Worm (Caenorhabditis elegans) whole organism, L3 larva: ENCODE data around the gene F16B4.4.

ENCODE experiments used
- R02D3.7 ChIP-seq: fragments of 150-350 bp; optimal IDR thresholded peaks from 2 replicates; lab custom pipeline; 2014; ENCODE audit warnings: missing biosample characterization, missing genetic modification characterization
- ZK546.5 ChIP-seq: sonication (generic microtip); optimal IDR thresholded peaks from 2 replicates; lab custom pipeline; 2017; ENCODE audit warnings: missing biosample characterization, missing genetic modification characterization
- aly-2 ChIP-seq: fragments of 150-350 bp; optimal IDR thresholded peaks from 2 replicates; lab custom pipeline; 2014; ENCODE audit warnings: missing biosample characterization, missing genetic modification characterization
- ama-1 ChIP-seq: fragments of 150-350 bp; optimal IDR thresholded peaks from 2 replicates; lab custom pipeline; 2018
- ceh-28 ChIP-seq: fragments of 150-350 bp; optimal IDR thresholded peaks from 2 replicates; lab custom pipeline; 2014; ENCODE audit warnings: missing biosample characterization, missing genetic modification reagents, missing genetic modification characterization
- ceh-82 ChIP-seq: fragments of 150-350 bp; optimal IDR thresholded peaks from 2 replicates; lab custom pipeline; 2014; ENCODE audit warnings: missing biosample characterization, missing genetic modification characterization
- ceh-9 ChIP-seq: sonication (generic microtip); optimal IDR thresholded peaks from 2 replicates; lab custom pipeline; 2018; ENCODE audit warnings: missing biosample characterization, missing genetic modification characterization
- daf-12 ChIP-seq: fragments of 150-350 bp; optimal IDR thresholded peaks from 2 replicates; lab custom pipeline; 2014; ENCODE audit warnings: missing biosample characterization, missing genetic modification reagents, missing genetic modification characterization
- egl-27 ChIP-seq: sonication (generic microtip); optimal IDR thresholded peaks from 4 replicates; lab custom pipeline; 2017; ENCODE audit warnings: missing biosample characterization, missing genetic modification reagents, missing genetic modification characterization
- egl-5 ChIP-seq: fragments of 150-350 bp; optimal IDR thresholded peaks from 2 replicates; lab custom pipeline; 2017; ENCODE audit warnings: missing biosample characterization, missing genetic modification reagents, missing genetic modification characterization, inconsistent platforms
- elt-1 ChIP-seq: fragments of 150-350 bp; optimal IDR thresholded peaks from 2 replicates; lab custom pipeline; 2014; ENCODE audit warnings: missing biosample characterization, missing genetic modification characterization
- elt-2 ChIP-seq: sonication (generic microtip); optimal IDR thresholded peaks from 2 replicates; lab custom pipeline; 2016; ENCODE audit warnings: missing genetic modification reagents, mild to moderate bottlenecking, missing genetic modification characterization, missing compliant biosample characterization
- elt-3 ChIP-seq, 3 experiments: fragments of 150-350 bp in 1 of 3; sonication (generic microtip) in 2 of 3; optimal IDR thresholded peaks; 2 replicates in 2 of 3; 4 replicates in 1 of 3; lab custom pipeline; 2014 to 2017; ENCODE audit warnings: missing biosample characterization in 3 of 3, missing genetic modification characterization in 3 of 3
- eor-1 ChIP-seq, 2 experiments: fragments of 150-350 bp; optimal IDR thresholded peaks; 2 replicates each; lab custom pipeline; 2014 to 2018; ENCODE audit warnings: missing biosample characterization in 2 of 2, missing genetic modification characterization in 2 of 2
- fkh-2 ChIP-seq: fragments of 150-350 bp; optimal IDR thresholded peaks from 2 replicates; lab custom pipeline; 2014; ENCODE audit warnings: missing biosample characterization, missing genetic modification reagents, missing genetic modification characterization
- fos-1 ChIP-seq: fragments of 150-350 bp; optimal IDR thresholded peaks from 2 replicates; lab custom pipeline; 2014; ENCODE audit warnings: missing biosample characterization, missing genetic modification characterization
- hmg-11 ChIP-seq: sonication (generic microtip); optimal IDR thresholded peaks from 2 replicates; lab custom pipeline; 2016; ENCODE audit warnings: missing genetic modification characterization, missing compliant biosample characterization
- jun-1 ChIP-seq: fragments of 150-350 bp; optimal IDR thresholded peaks from 2 replicates; lab custom pipeline; 2014; ENCODE audit warnings: missing biosample characterization, missing genetic modification reagents, missing genetic modification characterization
- lin-15B ChIP-seq: fragments of 150-350 bp; optimal IDR thresholded peaks from 2 replicates; lab custom pipeline; 2014; ENCODE audit warnings: missing biosample characterization, missing genetic modification characterization
- lin-39 ChIP-seq: fragments of 150-350 bp; optimal IDR thresholded peaks from 2 replicates; lab custom pipeline; 2018; ENCODE audit warnings: missing biosample characterization, missing genetic modification reagents, missing genetic modification characterization
- mdl-1 ChIP-seq: fragments of 150-350 bp; optimal IDR thresholded peaks from 2 replicates; lab custom pipeline; 2014; ENCODE audit warnings: missing biosample characterization, missing genetic modification characterization
- mml-1 ChIP-seq: fragments of 150-350 bp; sonication (generic microtip); optimal IDR thresholded peaks from 3 replicates; lab custom pipeline; 2014; ENCODE audit warnings: missing biosample characterization, missing genetic modification characterization
- nfya-1 ChIP-seq: sonication (generic microtip); optimal IDR thresholded peaks from 2 replicates; lab custom pipeline; 2017; ENCODE audit warnings: missing genetic modification characterization, mild to moderate bottlenecking, missing compliant biosample characterization, antibody characterized with exemption, moderate library complexity; ENCODE audit not compliant: insufficient read depth
- nhr-11 ChIP-seq: fragments of 150-350 bp; optimal IDR thresholded peaks from 2 replicates; lab custom pipeline; 2014; ENCODE audit warnings: missing biosample characterization, missing genetic modification characterization
- nhr-12 ChIP-seq: fragments of 150-350 bp; optimal IDR thresholded peaks from 2 replicates; lab custom pipeline; 2014; ENCODE audit warnings: missing biosample characterization, missing genetic modification characterization
- nhr-23 ChIP-seq: fragments of 150-350 bp; optimal IDR thresholded peaks from 2 replicates; lab custom pipeline; 2014; ENCODE audit warnings: missing biosample characterization, missing genetic modification reagents, missing genetic modification characterization
- nhr-237 ChIP-seq: fragments of 150-350 bp; optimal IDR thresholded peaks from 2 replicates; lab custom pipeline; 2014; ENCODE audit warnings: missing biosample characterization, missing genetic modification characterization
- nhr-25 ChIP-seq: sonication (generic microtip); optimal IDR thresholded peaks from 2 replicates; lab custom pipeline; 2017; ENCODE audit warnings: missing biosample characterization, missing genetic modification characterization
- nhr-28 ChIP-seq: fragments of 150-350 bp; optimal IDR thresholded peaks from 2 replicates; lab custom pipeline; 2014; ENCODE audit warnings: missing biosample characterization, missing genetic modification characterization
- nhr-43 ChIP-seq: sonication (generic microtip); optimal IDR thresholded peaks from 2 replicates; lab custom pipeline; 2016; ENCODE audit warnings: mild to moderate bottlenecking, missing genetic modification characterization, missing compliant biosample characterization; ENCODE audit not compliant: poor library complexity, severe bottlenecking
- nhr-67 ChIP-seq: fragments of 150-350 bp; optimal IDR thresholded peaks from 2 replicates; lab custom pipeline; 2014; ENCODE audit warnings: missing biosample characterization, missing genetic modification characterization
- nhr-77 ChIP-seq: fragments of 150-350 bp; optimal IDR thresholded peaks from 2 replicates; lab custom pipeline; 2014; ENCODE audit warnings: missing biosample characterization, missing genetic modification characterization
- pha-4 ChIP-seq: fragments of 150-350 bp; optimal IDR thresholded peaks from 2 replicates; lab custom pipeline; 2014; ENCODE audit warnings: missing biosample characterization, missing genetic modification reagents, missing genetic modification characterization
- pqm-1 ChIP-seq: fragments of 150-350 bp; optimal IDR thresholded peaks from 2 replicates; lab custom pipeline; 2017; ENCODE audit warnings: missing biosample characterization, missing genetic modification characterization, inconsistent platforms
- sea-2 ChIP-seq: fragments of 150-350 bp; sonication (generic microtip); optimal IDR thresholded peaks from 4 replicates; lab custom pipeline; 2014; ENCODE audit warnings: missing biosample characterization, missing genetic modification reagents, missing genetic modification characterization
- skn-1 ChIP-seq: fragments of 150-350 bp; optimal IDR thresholded peaks from 2 replicates; lab custom pipeline; 2014; ENCODE audit warnings: missing biosample characterization, missing genetic modification characterization
- snpc-4 ChIP-seq: fragments of 150-350 bp; optimal IDR thresholded peaks from 2 replicates; lab custom pipeline; 2014; ENCODE audit warnings: missing biosample characterization, missing genetic modification characterization
- zag-1 ChIP-seq: fragments of 150-350 bp; optimal IDR thresholded peaks from 2 replicates; lab custom pipeline; 2014; ENCODE audit warnings: missing biosample characterization, missing genetic modification characterization
- ztf-11 ChIP-seq: fragments of 150-350 bp; optimal IDR thresholded peaks from 2 replicates; lab custom pipeline; 2014; ENCODE audit warnings: missing biosample characterization, missing genetic modification characterization

F16B4.4 gene

DNA sequence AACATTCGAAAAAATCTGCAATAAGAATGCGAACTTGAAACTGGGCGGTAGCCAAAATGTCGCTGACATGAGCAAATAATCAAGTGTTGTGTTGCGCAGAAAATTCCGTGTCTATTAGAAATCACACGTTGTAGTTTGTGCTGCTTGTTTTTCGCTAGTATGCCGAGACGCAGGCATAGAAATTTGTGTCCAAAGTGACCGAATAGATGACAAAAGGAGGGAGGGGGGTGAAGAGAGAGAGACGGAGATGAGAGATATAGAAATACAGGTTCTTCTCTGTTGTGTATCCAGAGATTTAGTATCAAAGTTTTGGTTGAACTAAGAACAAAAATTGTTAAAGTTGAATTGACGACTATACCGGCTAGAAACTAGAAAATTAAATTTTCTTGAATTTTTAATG, 33.5 kb downstream of the F16B4.4 start (continued):
- TF ChIP-seq fkh-2 (tag; lab: Kevin White, UChicago) = no peak
- no peak for TF ChIP-seq R02D3.7 (tag; lab: Kevin White, UChicago)
- TF ChIP-seq jun-1 (tag; lab: Kevin White, UChicago) = no peak
- TF ChIP-seq lin-39 (tag; lab: Kevin White, UChicago) = no peak
- no peak for TF ChIP-seq ztf-11
- no peak for TF ChIP-seq nhr-12 (tag; lab: Kevin White, UChicago)
- TF ChIP-seq nhr-237 = no peak
- no peak for TF ChIP-seq egl-27
- TF ChIP-seq ceh-28 (tag; lab: Kevin White, UChicago) = no peak
- TF ChIP-seq ceh-9 (tag; lab: Kevin White, UChicago) = no peak
- TF ChIP-seq hmg-11 (tag; lab: Kevin White, UChicago) = no peak
- TF ChIP-seq skn-1 (tag; lab: Kevin White, UChicago) = peak; percentile 39
- TF ChIP-seq nhr-28 (tag; lab: Kevin White, UChicago) = no peak
- TF ChIP-seq ZK546.5 = no peak
- no peak for TF ChIP-seq elt-3 (tag; optimal IDR thresholded peaks at IDR 0.05; lab: Kevin White, UChicago)
- TF ChIP-seq elt-1 (tag; lab: Kevin White, UChicago) = no peak
- peak; percentile 18 for TF ChIP-seq nfya-1 (tag; lab: Kevin White, UChicago)
- TF ChIP-seq aly-2 (tag; lab: Kevin White, UChicago) = no peak
- no peak for TF ChIP-seq nhr-11 (tag; lab: Kevin White, UChicago)
- TF ChIP-seq, all 47 proteins: peak for 7

- TF ChIP-seq mml-1 (tag; lab: Kevin White, UChicago) (no peak), eor-1 (tag; optimal IDR thresholded peaks at IDR 0.05; lab: Kevin White, UChicago) (no peak), zag-1 (tag; lab: Kevin White, UChicago) (no peak), elt-1 (tag; lab: Kevin White, UChicago) (no peak), aly-2 (tag; lab: Kevin White, UChicago) (no peak), nhr-11 (tag; lab: Kevin White, UChicago) (no peak), nhr-77 (tag; lab: Kevin White, UChicago) (peak; percentile 66), sea-2 (GFP tag; lab: Kevin White, UChicago) (no peak), pha-4 (tag; lab: Kevin White, UChicago) (peak; percentile 11), nhr-67 (tag; lab: Kevin White, UChicago) (no peak), lin-15B (tag; lab: Kevin White, UChicago) (no peak), fos-1 (tag; lab: Kevin White, UChicago) (no peak), ceh-9 (tag; lab: Kevin White, UChicago) (no peak), ceh-82 (tag; lab: Kevin White, UChicago) (no peak), elt-3 (tag; optimal IDR thresholded peaks at IDR 0.05; lab: Kevin White, UChicago) (no peak), ama-1 (lab: Kevin White, UChicago) (no peak), nhr-25 (tag; lab: Kevin White, UChicago) (no peak), pqm-1 (tag; lab: Kevin White, UChicago) (no peak), ceh-28 (tag; lab: Kevin White, UChicago) (no peak), elt-2 (tag; lab: Kevin White, UChicago) (no peak), nhr-28 (tag; lab: Kevin White, UChicago) (peak; percentile 50), lin-39 (tag; lab: Kevin White, UChicago) (no peak), egl-5 (tag; lab: Kevin White, UChicago) (no peak), nhr-43 (tag; lab: Kevin White, UChicago) (no peak), daf-12 (tag; lab: Kevin White, UChicago) (no peak), snpc-4 (tag; lab: Kevin White, UChicago) (no peak), mdl-1 (tag; lab: Kevin White, UChicago) (no peak), R02D3.7 (tag; lab: Kevin White, UChicago) (no peak), skn-1 (tag; lab: Kevin White, UChicago) (no peak), ztf-11 (no peak), ZK546.5 (peak; percentile 47), nhr-23 (tag; lab: Kevin White, UChicago) (no peak)
- TF ChIP-seq, all 47 proteins: peak for 4
These were observed 35.5 kb downstream of the F16B4.4 start, which contains the start of gene nhr-238 for ce11 chrV:1629329-1629728. Gene nhr-238 (minus strand): TSS chrV:1629432.

- TF ChIP-seq nhr-12 (tag; lab: Kevin White, UChicago) (no peak), ceh-9 (tag; lab: Kevin White, UChicago) (no peak), daf-12 (tag; lab: Kevin White, UChicago) (no peak), nhr-67 (tag; lab: Kevin White, UChicago) (no peak), nhr-28 (tag; lab: Kevin White, UChicago) (no peak), jun-1 (tag; lab: Kevin White, UChicago) (no peak)
These were observed 37.3 kb downstream of the F16B4.4 start, which contains the start of gene Y46H3D.8 for ce11 chrV:1631148-1631547. Gene Y46H3D.8 (minus strand): TSS chrV:1631248.
